In the genomic region with DNA sequence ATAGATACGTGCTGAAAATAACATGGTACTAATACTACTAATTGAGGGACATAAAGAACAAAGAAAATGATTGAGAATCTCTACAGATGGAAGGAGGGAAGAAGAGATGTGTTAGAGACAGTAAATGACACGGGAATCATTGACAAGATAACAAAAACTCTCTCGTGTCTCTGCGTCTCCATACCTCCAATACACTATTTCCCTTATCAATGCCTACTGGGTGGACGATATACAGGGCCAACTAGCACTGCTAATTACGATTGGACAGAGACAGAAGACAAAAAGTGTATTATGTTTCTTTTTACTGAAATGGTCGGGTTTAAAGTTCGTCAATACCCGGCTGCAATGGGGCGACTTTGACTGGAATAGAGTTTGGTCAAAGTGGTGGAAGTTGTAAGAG, we compare ENCODE assay signal across 4 worm cellular contexts.
TF ChIP-seq lines count a peak whose summit lies in the region.

No protein-coding gene starts in this region.

TF ChIP-seq in whole organism, L1 larva, 84 proteins besides CTCF, POLR2A, EP300 and RAD21 (continued from another document and continues in another):
- TF ChIP-seq nhr-84 (tag; optimal IDR thresholded peaks at IDR 0.05; lab: Kevin White, UChicago) (no peak), lin-13 (GFP tag; optimal IDR thresholded peaks at IDR 0.05; lab: Kevin White, UChicago) (no peak), sox-4 (tag; optimal IDR thresholded peaks at IDR 0.05; lab: Kevin White, UChicago) (no peak), egl-27 (tag; optimal IDR thresholded peaks at IDR 0.05; lab: Kevin White, UChicago) (no peak), fos-1 (tag; optimal IDR thresholded peaks at IDR 0.05; lab: Kevin White, UChicago) (no peak), F16B12.6 (tag; optimal IDR thresholded peaks at IDR 0.05; lab: Kevin White, UChicago) (no peak), pag-3 (tag; optimal IDR thresholded peaks at IDR 0.05; lab: Kevin White, UChicago; ENCODE audit: borderline replicate concordance, insufficient read depth) (no peak), fkh-10 (GFP tag; optimal IDR thresholded peaks at IDR 0.05; lab: Kevin White, UChicago) (no peak), dsc-1 (tag; optimal IDR thresholded peaks at IDR 0.05; lab: Kevin White, UChicago) (no peak), ces-1 (GFP tag; optimal IDR thresholded peaks at IDR 0.05; lab: Kevin White, UChicago) (no peak), ceh-63 (GFP tag; optimal IDR thresholded peaks at IDR 0.05; lab: Kevin White, UChicago) (no peak), C04F5.9 (tag; optimal IDR thresholded peaks at IDR 0.05; lab: Kevin White, UChicago) (no peak), unc-86 (tag; optimal IDR thresholded peaks at IDR 0.05; lab: Kevin White, UChicago) (no peak), Y116A8C.19 (tag; optimal IDR thresholded peaks at IDR 0.05; lab: Kevin White, UChicago; ENCODE audit: borderline replicate concordance) (no peak), skn-1 (tag; optimal IDR thresholded peaks at IDR 0.05; lab: Kevin White, UChicago) (no peak), unc-98 (GFP tag; IDR thresholded peaks at IDR 0.05; lab: Robert Waterston, UW) (no peak), blmp-1 (tag; optimal IDR thresholded peaks at IDR 0.05; lab: Kevin White, UChicago) (peak; percentile 46), alr-1 (tag; optimal IDR thresholded peaks at IDR 0.05; lab: Kevin White, UChicago; ENCODE audit: borderline replicate concordance) (no peak), nhr-71 (tag; optimal IDR thresholded peaks at IDR 0.05; lab: Kevin White, UChicago) (no peak), grh-1 (GFP tag; IDR thresholded peaks at IDR 0.05; lab: Robert Waterston, UW) (no peak), jun-1 (tag; optimal IDR thresholded peaks at IDR 0.05; lab: Kevin White, UChicago) (no peak), snu-23 (GFP tag; optimal IDR thresholded peaks at IDR 0.05; lab: Kevin White, UChicago) (peak; percentile 39), elt-3 (tag; optimal IDR thresholded peaks at IDR 0.05; lab: Kevin White, UChicago) (peak; percentile 67 to 92 (median 87)), lin-35 (GFP tag; optimal IDR thresholded peaks at IDR 0.05; lab: Kevin White, UChicago) (peak in 1 of 2 experiments; percentile 36), ets-5 (GFP tag; IDR thresholded peaks at IDR 0.05; lab: Robert Waterston, UW) (no peak), hpl-2 (GFP tag; optimal IDR thresholded peaks at IDR 0.05; lab: Kevin White, UChicago) (no peak), xbp-1 (tag; optimal IDR thresholded peaks at IDR 0.05; lab: Kevin White, UChicago) (no peak), lin-14 (GFP tag; optimal IDR thresholded peaks at IDR 0.05; lab: Kevin White, UChicago) (peak; percentile 45), ceh-82 (tag; optimal IDR thresholded peaks at IDR 0.05; lab: Kevin White, UChicago) (no peak), sptf-1 (tag; optimal IDR thresholded peaks at IDR 0.05; lab: Kevin White, UChicago) (no peak), sup-37 (GFP tag; optimal IDR thresholded peaks at IDR 0.05; lab: Kevin White, UChicago) (no peak), hlh-17 (GFP tag; optimal IDR thresholded peaks at IDR 0.05; lab: Kevin White, UChicago; ENCODE audit: borderline replicate concordance) (no peak)

TF ChIP-seq in whole organism, L2 larva, 48 proteins besides CTCF, POLR2A, EP300 and RAD21 (continued from another document):
- TF ChIP-seq peb-1 (tag; optimal IDR thresholded peaks at IDR 0.05; lab: Kevin White, UChicago), result no peak
- TF ChIP-seq Y55F3AM.14 (GFP tag; optimal IDR thresholded peaks at IDR 0.05; lab: Kevin White, UChicago), result no peak
- no peak for TF ChIP-seq alr-1 (tag; optimal IDR thresholded peaks at IDR 0.05; lab: Kevin White, UChicago)
- peak; percentile 47 for TF ChIP-seq gmeb-1 (tag; optimal IDR thresholded peaks at IDR 0.05; lab: Kevin White, UChicago)
- TF ChIP-seq nhr-129 (tag; optimal IDR thresholded peaks at IDR 0.05; lab: Kevin White, UChicago), result peak; percentile 36
- TF ChIP-seq fos-1 (tag; optimal IDR thresholded peaks at IDR 0.05; lab: Kevin White, UChicago), result peak; percentile 79
- no peak for TF ChIP-seq zag-1 (tag; optimal IDR thresholded peaks at IDR 0.05; lab: Kevin White, UChicago)
- TF ChIP-seq elt-3 (tag; optimal IDR thresholded peaks at IDR 0.05; lab: Kevin White, UChicago), result no peak
- no peak for TF ChIP-seq egl-27 (tag; optimal IDR thresholded peaks at IDR 0.05; lab: Kevin White, UChicago)
- no peak for TF ChIP-seq lin-39 (tag; optimal IDR thresholded peaks at IDR 0.05; lab: Kevin White, UChicago)
- peak; percentile 75 for TF ChIP-seq crh-2 (tag; optimal IDR thresholded peaks at IDR 0.05; lab: Kevin White, UChicago)
- no peak for TF ChIP-seq skn-1 (tag; optimal IDR thresholded peaks at IDR 0.05; lab: Kevin White, UChicago)
- no peak for TF ChIP-seq sma-3 (GFP tag; optimal IDR thresholded peaks at IDR 0.05; lab: Kevin White, UChicago)
- TF ChIP-seq ceh-82 (tag; optimal IDR thresholded peaks at IDR 0.05; lab: Kevin White, UChicago), result no peak
- TF ChIP-seq nhr-25 (tag; optimal IDR thresholded peaks at IDR 0.05; lab: Kevin White, UChicago), result peak; percentile 53
- TF ChIP-seq dmd-4 (tag; optimal IDR thresholded peaks at IDR 0.05; lab: Kevin White, UChicago), result no peak
- TF ChIP-seq snpc-4 (tag; optimal IDR thresholded peaks at IDR 0.05; lab: Kevin White, UChicago), result no peak
- TF ChIP-seq F13H6.1 (tag; optimal IDR thresholded peaks at IDR 0.05; lab: Kevin White, UChicago), result peak; percentile 4
- peak; percentile 48 for TF ChIP-seq sma-9 (GFP tag; optimal IDR thresholded peaks at IDR 0.05; lab: Kevin White, UChicago)
- TF ChIP-seq sma-9 (tag; optimal IDR thresholded peaks at IDR 0.05; lab: Kevin White, UChicago), result no peak
- no peak for TF ChIP-seq nhr-12 (tag; optimal IDR thresholded peaks at IDR 0.05; lab: Kevin White, UChicago)
- no peak for TF ChIP-seq mbf-1 (tag; optimal IDR thresholded peaks at IDR 0.05; lab: Kevin White, UChicago)
- no peak for TF ChIP-seq sem-4 (tag; optimal IDR thresholded peaks at IDR 0.05; lab: Kevin White, UChicago)
- TF ChIP-seq ceh-16 (tag; optimal IDR thresholded peaks at IDR 0.05; lab: Kevin White, UChicago), result no peak
- TF ChIP-seq unc-39 (tag; optimal IDR thresholded peaks at IDR 0.05; lab: Kevin White, UChicago), result no peak
- TF ChIP-seq blmp-1 (tag; optimal IDR thresholded peaks at IDR 0.05; lab: Kevin White, UChicago; ENCODE audit: insufficient read depth), result peak; percentile 21
- TF ChIP-seq ama-1 (optimal IDR thresholded peaks at IDR 0.05; lab: Kevin White, UChicago), result no peak
- no peak for TF ChIP-seq ztf-11 (tag; optimal IDR thresholded peaks at IDR 0.05; lab: Kevin White, UChicago)
- TF ChIP-seq aly-2 (tag; optimal IDR thresholded peaks at IDR 0.05; lab: Kevin White, UChicago), result no peak
- no peak for TF ChIP-seq ztf-1 (GFP tag; conservative IDR thresholded peaks at IDR 0.05; lab: Robert Waterston, UW)
- no peak for TF ChIP-seq nhr-21 (tag; optimal IDR thresholded peaks at IDR 0.05; lab: Kevin White, UChicago)
- TF ChIP-seq mdl-1 (tag; optimal IDR thresholded peaks at IDR 0.05; lab: Kevin White, UChicago), result no peak
- no peak for TF ChIP-seq nhr-23 (tag; optimal IDR thresholded peaks at IDR 0.05; lab: Kevin White, UChicago)

TF ChIP-seq in whole organism, L3 larva, 47 proteins besides CTCF, POLR2A, EP300 and RAD21 (continued from another document):
- TF ChIP-seq jun-1 (tag; optimal IDR thresholded peaks at IDR 0.05; lab: Kevin White, UChicago) (peak; percentile 19), ceh-28 (tag; optimal IDR thresholded peaks at IDR 0.05; lab: Kevin White, UChicago) (no peak)
TF ChIP-seq in whole organism, L3 larva: peak in this region for 8.

TF ChIP-seq in whole organism, L4 larva, 104 proteins besides CTCF, POLR2A, EP300 and RAD21 (continued from another document and continues in another):
- peak; percentile 41 for TF ChIP-seq nhr-48 (tag; optimal IDR thresholded peaks at IDR 0.05; lab: Kevin White, UChicago)
- TF ChIP-seq T26A8.4 (GFP tag; IDR thresholded peaks at IDR 0.05; lab: Robert Waterston, UW), result no peak
- TF ChIP-seq mdt-29 (GFP tag; IDR thresholded peaks at IDR 0.05; lab: Robert Waterston, UW), result no peak
- TF ChIP-seq ceh-62 (tag; optimal IDR thresholded peaks at IDR 0.05; lab: Kevin White, UChicago), result no peak
- peak; percentile 82 for TF ChIP-seq dmd-6 (GFP tag; IDR thresholded peaks at IDR 0.05; lab: Robert Waterston, UW)
- no peak for TF ChIP-seq dmd-9 (GFP tag; IDR thresholded peaks at IDR 0.05; lab: Robert Waterston, UW)
- TF ChIP-seq unc-62 (GFP tag; optimal IDR thresholded peaks at IDR 0.05 in 1 of 2; lab: Kevin White, UChicago), result peak in 1 of 2 experiments; percentile 98
- TF ChIP-seq unc-62 (tag; optimal IDR thresholded peaks at IDR 0.05; lab: Kevin White, UChicago), result no peak
- TF ChIP-seq Y5F2A.4 (GFP tag; optimal IDR thresholded peaks at IDR 0.05; lab: Kevin White, UChicago), result no peak
- TF ChIP-seq hlh-11 (tag; optimal IDR thresholded peaks at IDR 0.05; lab: Kevin White, UChicago), result peak; percentile 89
- no peak for TF ChIP-seq Y75B8A.6 (GFP tag; IDR thresholded peaks at IDR 0.05; lab: Robert Waterston, UW)
- TF ChIP-seq fkh-10 (GFP tag; optimal IDR thresholded peaks at IDR 0.05; lab: Kevin White, UChicago), result no peak
- no peak; the same call in 1 of the 2 replicates for TF ChIP-seq lin-1 (GFP tag; IDR thresholded peaks at IDR 0.05; lab: Robert Waterston, UW)
- no peak for TF ChIP-seq vab-7 (GFP tag; IDR thresholded peaks at IDR 0.05; lab: Robert Waterston, UW)
- peak; percentile 29 for TF ChIP-seq mep-1 (tag; optimal IDR thresholded peaks at IDR 0.05; lab: Kevin White, UChicago)
- TF ChIP-seq lin-39 (tag; optimal IDR thresholded peaks at IDR 0.05; lab: Kevin White, UChicago), result no peak
- no peak for TF ChIP-seq mxl-2 (GFP tag; conservative IDR thresholded peaks at IDR 0.05; lab: Robert Waterston, UW)
- no peak for TF ChIP-seq nhr-111 (GFP tag; optimal IDR thresholded peaks at IDR 0.05; lab: Kevin White, UChicago)
- TF ChIP-seq R02D3.7 (tag; optimal IDR thresholded peaks at IDR 0.05; lab: Kevin White, UChicago), result no peak
- no peak for TF ChIP-seq zfp-2 (tag; optimal IDR thresholded peaks at IDR 0.05; lab: Kevin White, UChicago)
- TF ChIP-seq nhr-237 (tag; optimal IDR thresholded peaks at IDR 0.05; lab: Kevin White, UChicago), result no peak
- no peak for TF ChIP-seq sdz-12 (GFP tag; optimal IDR thresholded peaks at IDR 0.05; lab: Kevin White, UChicago)
- no peak for TF ChIP-seq ceh-44 (GFP tag; IDR thresholded peaks at IDR 0.05; lab: Robert Waterston, UW)
- no peak for TF ChIP-seq ceh-20 (GFP tag; IDR thresholded peaks at IDR 0.05; lab: Robert Waterston, UW)
- no peak for TF ChIP-seq ZK337.2 (GFP tag; IDR thresholded peaks at IDR 0.05; lab: Robert Waterston, UW)
- no peak for TF ChIP-seq daf-16 (GFP tag; optimal IDR thresholded peaks at IDR 0.05; lab: Kevin White, UChicago)
- peak; percentile 81 for TF ChIP-seq daf-16 (tag; optimal IDR thresholded peaks at IDR 0.05; lab: Kevin White, UChicago)
- no peak for TF ChIP-seq fos-1 (tag; optimal IDR thresholded peaks at IDR 0.05; lab: Kevin White, UChicago)
- TF ChIP-seq nhr-77 (tag; optimal IDR thresholded peaks at IDR 0.05; lab: Kevin White, UChicago), result peak; percentile 76
- TF ChIP-seq madf-9 (GFP tag; conservative IDR thresholded peaks at IDR 0.05; lab: Robert Waterston, UW), result no peak
- peak; percentile 97 for TF ChIP-seq nhr-28 (tag; optimal IDR thresholded peaks at IDR 0.05; lab: Kevin White, UChicago)
- TF ChIP-seq D1046.2 (GFP tag; IDR thresholded peaks at IDR 0.05; lab: Robert Waterston, UW), result no peak
- TF ChIP-seq T20F7.1 (GFP tag; optimal IDR thresholded peaks at IDR 0.05; lab: Kevin White, UChicago), result peak; percentile 9
- no peak for TF ChIP-seq snpc-4 (tag; optimal IDR thresholded peaks at IDR 0.05; lab: Kevin White, UChicago)
- no peak for TF ChIP-seq lin-38 (GFP tag; IDR thresholded peaks at IDR 0.05; lab: Robert Waterston, UW)
- TF ChIP-seq dpl-1 (GFP tag; optimal IDR thresholded peaks at IDR 0.05; lab: Kevin White, UChicago), result no peak
- TF ChIP-seq ztf-7 (tag; optimal IDR thresholded peaks at IDR 0.05; lab: Kevin White, UChicago), result no peak
- TF ChIP-seq php-3 (GFP tag; IDR thresholded peaks at IDR 0.05; lab: Robert Waterston, UW), result peak; percentile 40; the same call in 1 of the 2 replicates
- no peak for TF ChIP-seq ceh-82 (tag; optimal IDR thresholded peaks at IDR 0.05; lab: Kevin White, UChicago)
- TF ChIP-seq set-16 (GFP tag; IDR thresholded peaks at IDR 0.05; lab: Robert Waterston, UW), result no peak
- 0 out of 4 replicates have a peak, but pooled peaks of 1 of the 2 experiments have one; percentile 50 for TF ChIP-seq madf-5 (GFP tag; IDR thresholded peaks at IDR 0.05; lab: Robert Waterston, UW)
- TF ChIP-seq tag-97 (GFP tag; IDR thresholded peaks at IDR 0.05; lab: Robert Waterston, UW), result no peak
- TF ChIP-seq lin-15B (tag; optimal IDR thresholded peaks at IDR 0.05; lab: Kevin White, UChicago), result no peak
- peak; percentile 68 for TF ChIP-seq mxl-3 (GFP tag; optimal IDR thresholded peaks at IDR 0.05; lab: Kevin White, UChicago)
- no peak for TF ChIP-seq Y48G9A.11 (GFP tag; IDR thresholded peaks at IDR 0.05; lab: Robert Waterston, UW)
- no peak for TF ChIP-seq nhr-6 (tag; optimal IDR thresholded peaks at IDR 0.05; lab: Kevin White, UChicago)
- no peak for TF ChIP-seq nhr-76 (tag; optimal IDR thresholded peaks at IDR 0.05; lab: Kevin White, UChicago)
- no peak for TF ChIP-seq snpc-1.2 (GFP tag; IDR thresholded peaks at IDR 0.05; lab: Robert Waterston, UW)
- TF ChIP-seq lim-7 (GFP tag; IDR thresholded peaks at IDR 0.05; lab: Robert Waterston, UW), result no peak
- peak; percentile 68; the same call in 1 of the 2 replicates for TF ChIP-seq tra-1 (GFP tag; IDR thresholded peaks at IDR 0.05; lab: Robert Waterston, UW)
- TF ChIP-seq unc-39 (tag; optimal IDR thresholded peaks at IDR 0.05; lab: Kevin White, UChicago), result no peak
- TF ChIP-seq ZK546.5 (tag; optimal IDR thresholded peaks at IDR 0.05; lab: Kevin White, UChicago), result no peak
- no peak for TF ChIP-seq ces-1 (GFP tag; optimal IDR thresholded peaks at IDR 0.05; lab: Kevin White, UChicago)
- no peak for TF ChIP-seq daf-8 (GFP tag; IDR thresholded peaks at IDR 0.05; lab: Robert Waterston, UW)
- TF ChIP-seq F26F4.8 (GFP tag; conservative IDR thresholded peaks at IDR 0.05; lab: Robert Waterston, UW), result no peak
- no peak for TF ChIP-seq F10B5.3 (tag; optimal IDR thresholded peaks at IDR 0.05; lab: Kevin White, UChicago)
- peak; percentile 24 for TF ChIP-seq nhr-25 (tag; optimal IDR thresholded peaks at IDR 0.05; lab: Kevin White, UChicago; ENCODE audit: borderline replicate concordance, insufficient read depth)
- TF ChIP-seq nhr-41 (GFP tag; IDR thresholded peaks at IDR 0.05; lab: Robert Waterston, UW), result no peak
- peak in 1 of 2 experiments; percentile 22 for TF ChIP-seq lsy-2 (tag; optimal IDR thresholded peaks at IDR 0.05; lab: Kevin White, UChicago)
- TF ChIP-seq egl-43 (GFP tag; IDR thresholded peaks at IDR 0.05; lab: Robert Waterston, UW), result no peak
- TF ChIP-seq hif-1 (tag; optimal IDR thresholded peaks at IDR 0.05; lab: Kevin White, UChicago), result peak in 1 of 2 experiments; percentile 0
- TF ChIP-seq saeg-2 (GFP tag; IDR thresholded peaks at IDR 0.05; lab: Robert Waterston, UW), result no peak
- TF ChIP-seq hmg-1.1 (GFP tag; IDR thresholded peaks at IDR 0.05; lab: Robert Waterston, UW), result no peak
- TF ChIP-seq F37D6.2 (tag; optimal IDR thresholded peaks at IDR 0.05; lab: Kevin White, UChicago), result no peak
- peak; percentile 93 for TF ChIP-seq aha-1 (tag; lab: Kevin White, UChicago)
- TF ChIP-seq pha-4 (GFP tag; IDR thresholded peaks at IDR 0.05; lab: Robert Waterston, UW), result no peak
- no peak for TF ChIP-seq pha-4 (tag; optimal IDR thresholded peaks at IDR 0.05; lab: Kevin White, UChicago)
- TF ChIP-seq lir-3 (tag; optimal IDR thresholded peaks at IDR 0.05; lab: Kevin White, UChicago), result no peak
- TF ChIP-seq gei-8 (GFP tag; optimal IDR thresholded peaks at IDR 0.05; lab: Kevin White, UChicago), result peak; percentile 5
- no peak for TF ChIP-seq ama-1 (optimal IDR thresholded peaks at IDR 0.05; lab: Kevin White, UChicago)
- no peak for TF ChIP-seq zip-11 (GFP tag; IDR thresholded peaks at IDR 0.05; lab: Robert Waterston, UW)
- TF ChIP-seq skn-1 (tag; optimal IDR thresholded peaks at IDR 0.05; lab: Kevin White, UChicago), result no peak
- TF ChIP-seq zag-1 (tag; optimal IDR thresholded peaks at IDR 0.05; lab: Kevin White, UChicago), result no peak
- TF ChIP-seq arid-1 (GFP tag; conservative IDR thresholded peaks at IDR 0.05; lab: Robert Waterston, UW), result no peak
